Worm (Caenorhabditis elegans): Measurements from ENCODE around the gene Y82E9BR.22.
"Not testable (repeated sequence)": the region's sequence is repeated elsewhere in the genome, so short reads cannot be mapped to it uniquely, and the experiment has no call there.

Gene Y82E9BR.22

DNA sequence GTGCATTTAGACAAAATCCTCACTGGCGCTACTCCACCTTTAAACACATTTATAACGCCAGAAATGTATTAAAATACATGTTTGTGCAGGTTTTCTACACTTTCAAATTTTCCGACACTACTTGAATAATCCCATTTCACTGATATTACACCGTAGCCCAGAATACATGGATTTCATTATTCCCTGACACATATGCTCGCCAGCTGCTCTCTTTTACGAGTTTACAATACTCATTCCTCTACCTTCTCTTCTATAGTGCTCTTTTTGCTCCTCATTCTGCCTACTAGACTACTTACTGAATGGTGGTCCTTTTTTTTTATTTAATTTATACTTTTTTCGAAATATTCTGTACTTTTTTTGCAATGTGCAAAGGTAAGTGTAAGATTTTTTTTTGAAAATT, 36.5 kb downstream of the Y82E9BR.22 start:
- TF ChIP-seq mep-1 (tag; optimal IDR thresholded peaks at IDR 0.05) (no peak), lin-15B (tag; optimal IDR thresholded peaks at IDR 0.05) (no peak), ceh-8 (GFP tag; optimal IDR thresholded peaks at IDR 0.05) (no peak), C04F5.9 (tag; optimal IDR thresholded peaks at IDR 0.05) (no peak), mdl-1 (tag; optimal IDR thresholded peaks at IDR 0.05) (no peak), nhr-19 (GFP tag; conservative IDR thresholded peaks at IDR 0.05) (no peak), nhr-11 (tag; optimal IDR thresholded peaks at IDR 0.05) (no peak), C34B4.2 (tag; optimal IDR thresholded peaks at IDR 0.05) (no peak), ceh-88 (GFP tag; IDR thresholded peaks at IDR 0.05) (no peak), sup-37 (GFP tag; optimal IDR thresholded peaks at IDR 0.05) (no peak), skn-1 (tag; optimal IDR thresholded peaks at IDR 0.05) (no peak), nhr-85 (tag) (no peak), zip-4 (GFP tag; optimal IDR thresholded peaks at IDR 0.05) (no peak), unc-86 (tag; optimal IDR thresholded peaks at IDR 0.05) (no peak), lir-3 (tag; optimal IDR thresholded peaks at IDR 0.05; ENCODE audit: poor library complexity) (no peak), lsy-2 (tag; optimal IDR thresholded peaks at IDR 0.05) (no peak), snu-23 (GFP tag; optimal IDR thresholded peaks at IDR 0.05) (no peak)

DNA sequence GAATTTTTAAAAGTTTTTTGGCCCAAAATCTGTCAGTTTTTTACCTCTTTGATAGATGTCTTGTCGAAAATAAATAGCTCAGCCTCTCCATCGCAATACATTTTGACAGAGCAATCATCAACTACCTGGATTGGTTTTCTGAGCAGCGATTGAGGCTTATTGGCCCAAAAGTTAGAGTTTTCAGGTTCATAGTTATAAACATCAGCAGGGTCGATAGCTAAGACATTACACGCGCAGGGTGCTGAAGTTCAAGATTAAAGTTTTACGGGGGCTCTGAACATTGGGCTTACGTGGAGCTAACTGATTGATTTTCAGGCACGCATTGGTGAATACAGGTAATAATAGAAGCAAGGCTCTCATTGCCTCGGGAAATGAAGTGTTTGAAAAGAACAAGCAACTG, 49.4 kb downstream of the Y82E9BR.22 start, which contains the start of gene Y82E9BR.9:
Y82E9BR.9 (minus strand) TSS at position 101 of the 400 bp plus-strand sequence.
- no peak for TF ChIP-seq jun-1 (tag; optimal IDR thresholded peaks at IDR 0.05)
- TF ChIP-seq pqm-1 (tag; optimal IDR thresholded peaks at IDR 0.05): no peak
- no peak for TF ChIP-seq fos-1 (tag; optimal IDR thresholded peaks at IDR 0.05)
- no peak for TF ChIP-seq elt-2 (tag; optimal IDR thresholded peaks at IDR 0.05)

DNA sequence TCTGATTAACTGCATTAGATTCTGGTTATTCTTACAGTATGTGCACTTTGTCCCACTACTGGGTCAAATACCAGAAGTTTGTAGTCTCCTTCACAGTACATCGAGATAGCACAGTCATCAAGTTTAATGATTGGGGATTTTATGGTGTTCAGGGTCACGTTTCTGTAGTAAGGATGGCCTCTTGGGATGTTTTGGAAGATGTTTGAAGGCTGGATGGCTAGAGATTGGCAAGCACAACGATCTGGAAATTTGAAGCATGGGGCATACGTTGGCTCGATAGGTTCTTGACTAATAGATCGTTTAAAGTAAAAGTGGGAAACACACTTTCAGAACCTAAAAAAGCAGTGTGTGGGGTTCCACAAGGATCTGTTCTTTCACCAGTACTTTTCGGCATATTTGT, 51.1 kb downstream of the Y82E9BR.22 start, which contains the start of gene Y82E9BR.8:
Y82E9BR.8 (minus strand) TSS at position 101 of the 400 bp plus-strand sequence.
- not testable (repeated sequence) for TF ChIP-seq egl-27 (tag; optimal IDR thresholded peaks at IDR 0.05); C04F5.9 (tag; optimal IDR thresholded peaks at IDR 0.05); efl-1 (optimal IDR thresholded peaks at IDR 0.05); efl-1 (GFP tag; optimal IDR thresholded peaks at IDR 0.05 in 1 of 2)
